Fruit fly (Drosophila melanogaster): Measurements from ENCODE around the gene CG14315.

Gene CG14315

dm6 chr3R:18111709-18112110 is 46.8 kb upstream of the CG14315 start (continued):
- TF ChIP-seq psq (GFP tag; optimal IDR thresholded peaks at IDR 0.05): no peak
- TF ChIP-seq ftz-f1 (GFP tag; optimal IDR thresholded peaks at IDR 0.05): peak; percentile 42
- no peak for TF ChIP-seq CG13296 (GFP tag; optimal IDR thresholded peaks at IDR 0.05)
- TF ChIP-seq mld (GFP tag; IDR thresholded peaks at IDR 0.05; ENCODE audit: partially characterized antibody): no peak
- no peak for TF ChIP-seq CG4730 (GFP tag; IDR thresholded peaks at IDR 0.05)
- no peak for TF ChIP-seq HmgD (GFP tag; optimal IDR thresholded peaks at IDR 0.05)
- TF ChIP-seq CG17612 (GFP tag; IDR thresholded peaks at IDR 0.05): no peak
- TF ChIP-seq CG14710 (tag; optimal IDR thresholded peaks at IDR 0.05): no peak
- TF ChIP-seq nom (GFP tag; optimal IDR thresholded peaks at IDR 0.05): no peak
- TF ChIP-seq CG31224 (GFP tag; IDR thresholded peaks at IDR 0.05): 0 out of 2 replicates have a peak, but pooled peaks have one; percentile 15
- no peak for TF ChIP-seq Dip3 (GFP tag; optimal IDR thresholded peaks at IDR 0.05)
- TF ChIP-seq pum (GFP tag; optimal IDR thresholded peaks at IDR 0.05): no peak
- no peak for TF ChIP-seq Bteb2 (GFP tag; optimal IDR thresholded peaks at IDR 0.05)
- 0 out of 2 replicates have a peak, but pooled peaks have one; percentile 15 for TF ChIP-seq CG10321 (GFP tag; IDR thresholded peaks at IDR 0.05)
- no peak for TF ChIP-seq TFAM (GFP tag; optimal IDR thresholded peaks at IDR 0.05)
- TF ChIP-seq CG11504 (tag; optimal IDR thresholded peaks at IDR 0.05): no peak
- TF ChIP-seq onecut (GFP tag; IDR thresholded peaks at IDR 0.05): peak; percentile 98
- TF ChIP-seq salm (tag; optimal IDR thresholded peaks at IDR 0.05): no peak
- no peak for TF ChIP-seq CG10565 (GFP tag; optimal IDR thresholded peaks at IDR 0.05)
- peak; percentile 78 for TF ChIP-seq nerfin-1 (tag; optimal IDR thresholded peaks at IDR 0.05)
- no peak for TF ChIP-seq CG17568 (GFP tag; optimal IDR thresholded peaks at IDR 0.05)
- peak in 1 of 2 experiments; percentile 9 for TF ChIP-seq Pdp1 (GFP tag; optimal IDR thresholded peaks at IDR 0.05)
- TF ChIP-seq CG11398 (GFP tag; optimal IDR thresholded peaks at IDR 0.05): no peak
- TF ChIP-seq CG12942 (GFP tag; optimal IDR thresholded peaks at IDR 0.05): no peak
- TF ChIP-seq CG10209 (GFP tag; optimal IDR thresholded peaks at IDR 0.05): no peak
- no peak for TF ChIP-seq Hmx (GFP tag; optimal IDR thresholded peaks at IDR 0.05)
- no peak for TF ChIP-seq CG10654 (GFP tag; optimal IDR thresholded peaks at IDR 0.05)
- TF ChIP-seq Vsx1 (GFP tag; optimal IDR thresholded peaks at IDR 0.05): no peak
- TF ChIP-seq inv (GFP tag; IDR thresholded peaks at IDR 0.05; ENCODE audit: partially characterized antibody): no peak
- no peak for TF ChIP-seq so (GFP tag; IDR thresholded peaks at IDR 0.05)
- TF ChIP-seq CG9727 (GFP tag; optimal IDR thresholded peaks at IDR 0.05): no peak
- no peak for TF ChIP-seq trem (tag; optimal IDR thresholded peaks at IDR 0.05)
- no peak for TF ChIP-seq Atf6 (GFP tag; IDR thresholded peaks at IDR 0.05)
- peak; percentile 87 for TF ChIP-seq sd (tag; optimal IDR thresholded peaks at IDR 0.05)
- TF ChIP-seq ranshi (GFP tag; IDR thresholded peaks at IDR 0.05): no peak
- no peak for TF ChIP-seq bigmax (GFP tag; optimal IDR thresholded peaks at IDR 0.05)
- TF ChIP-seq CG1603 (tag; optimal IDR thresholded peaks at IDR 0.05): no peak
- TF ChIP-seq CG17385 (GFP tag; optimal IDR thresholded peaks at IDR 0.05): no peak
- TF ChIP-seq CG15601 (tag; optimal IDR thresholded peaks at IDR 0.05): no peak
- TF ChIP-seq Side (GFP tag; optimal IDR thresholded peaks at IDR 0.05): no peak
- no peak for TF ChIP-seq Meics (GFP tag; optimal IDR thresholded peaks at IDR 0.05)
- peak; percentile 78 for TF ChIP-seq rib (GFP tag; IDR thresholded peaks at IDR 0.05)
- TF ChIP-seq abd-A (tag; optimal IDR thresholded peaks at IDR 0.05): peak; percentile 93
- peak; percentile 75 for TF ChIP-seq Ets65A (GFP tag)
- TF ChIP-seq CG7928 (GFP tag; optimal IDR thresholded peaks at IDR 0.05): no peak
- TF ChIP-seq CG7839 (tag; optimal IDR thresholded peaks at IDR 0.05): no peak
- peak; percentile 62 for TF ChIP-seq Deaf1 (tag; optimal IDR thresholded peaks at IDR 0.05)
- TF ChIP-seq D (optimal IDR thresholded peaks at IDR 0.05): no peak
- no peak for TF ChIP-seq D (GFP tag; optimal IDR thresholded peaks at IDR 0.05)
- no peak for TF ChIP-seq CG7786 (GFP tag; optimal IDR thresholded peaks at IDR 0.05)
- no peak for TF ChIP-seq CG31365 (tag; optimal IDR thresholded peaks at IDR 0.05)
- no peak for TF ChIP-seq en (GFP tag; optimal IDR thresholded peaks at IDR 0.05)

Data from whole organism, embryonic.